Worm (Caenorhabditis elegans) whole organism, L2 larva: ENCODE results near the gene nspg-13.
A peak's percentile ranks its signal among the peaks of the same experiment; 100 is the strongest.

Source experiments
- C34F6.9 ChIP-seq: fragments of 150-350 bp; optimal IDR thresholded peaks from 2 replicates; lab custom pipeline; 2014; ENCODE audit warnings: missing biosample characterization, missing genetic modification characterization
- R02D3.7 ChIP-seq: fragments of 150-350 bp; optimal IDR thresholded peaks from 2 replicates; lab custom pipeline; 2014; ENCODE audit warnings: missing biosample characterization, missing genetic modification characterization
- Y55F3AM.14 ChIP-seq: fragments of 200-800 bp; sonication (Bioruptor generic); optimal IDR thresholded peaks from 2 replicates; lab custom pipeline; 2018; ENCODE audit warnings: mild to moderate bottlenecking, missing genetic modification characterization, missing compliant biosample characterization
- ZK546.5 ChIP-seq: sonication (generic microtip); optimal IDR thresholded peaks from 2 replicates; lab custom pipeline; 2017; ENCODE audit warnings: missing biosample characterization, missing genetic modification characterization
- alr-1 ChIP-seq: fragments of 150-350 bp; optimal IDR thresholded peaks from 2 replicates; lab custom pipeline; 2014; ENCODE audit warnings: missing biosample characterization, missing genetic modification characterization
- blmp-1 ChIP-seq: sonication (generic microtip); optimal IDR thresholded peaks from 2 replicates; lab custom pipeline; 2017; ENCODE audit warnings: missing genetic modification characterization, mild to moderate bottlenecking, missing compliant biosample characterization, antibody characterized with exemption, moderate library complexity; ENCODE audit not compliant: insufficient read depth
- ceh-16 ChIP-seq: fragments of 150-350 bp; optimal IDR thresholded peaks from 2 replicates; lab custom pipeline; 2014; ENCODE audit warnings: missing biosample characterization, missing genetic modification characterization
- ceh-82 ChIP-seq: fragments of 150-350 bp; optimal IDR thresholded peaks from 2 replicates; lab custom pipeline; 2014; ENCODE audit warnings: missing biosample characterization, missing genetic modification characterization
- crh-2 ChIP-seq: sonication (generic microtip); optimal IDR thresholded peaks from 2 replicates; lab custom pipeline; 2017; ENCODE audit warnings: missing biosample characterization, missing genetic modification characterization
- egl-27 ChIP-seq: sonication (generic microtip); optimal IDR thresholded peaks from 3 replicates; lab custom pipeline; 2017; ENCODE audit warnings: missing biosample characterization, missing genetic modification reagents, missing genetic modification characterization
- elt-1 ChIP-seq: fragments of 150-350 bp; optimal IDR thresholded peaks from 2 replicates; lab custom pipeline; 2014; ENCODE audit warnings: missing biosample characterization, missing genetic modification characterization
- elt-3 ChIP-seq: sonication (generic microtip); optimal IDR thresholded peaks from 2 replicates; lab custom pipeline; 2017; ENCODE audit warnings: missing biosample characterization, missing genetic modification characterization
- fos-1 ChIP-seq: fragments of 150-350 bp; optimal IDR thresholded peaks from 2 replicates; lab custom pipeline; 2014; ENCODE audit warnings: missing biosample characterization, missing genetic modification characterization
- gmeb-1 ChIP-seq: fragments of 150-350 bp; optimal IDR thresholded peaks from 2 replicates; lab custom pipeline; 2014; ENCODE audit warnings: missing biosample characterization, missing genetic modification characterization
- lin-11 ChIP-seq: fragments of 150-350 bp; sonication (generic microtip); optimal IDR thresholded peaks from 2 replicates; lab custom pipeline; 2014; ENCODE audit warnings: missing biosample characterization, missing genetic modification characterization, inconsistent platforms, mixed read lengths
- lin-13 ChIP-seq: fragments of 150-350 bp; optimal IDR thresholded peaks from 2 replicates; lab custom pipeline; 2014; ENCODE audit warnings: missing biosample characterization, missing genetic modification reagents, missing genetic modification characterization
- lin-39 ChIP-seq: fragments of 150-350 bp; optimal IDR thresholded peaks from 2 replicates; lab custom pipeline; 2014; ENCODE audit warnings: missing biosample characterization, missing genetic modification reagents, missing genetic modification characterization
- lsy-2 ChIP-seq, 2 experiments: fragments of 150-350 bp in 1 of 2; sonication (generic microtip) in 1 of 2; optimal IDR thresholded peaks; 2 replicates each; lab custom pipeline; 2014 to 2017; ENCODE audit warnings: missing biosample characterization in 2 of 2, missing genetic modification characterization in 2 of 2
- mab-5 ChIP-seq: fragments of 150-350 bp; optimal IDR thresholded peaks from 2 replicates; lab custom pipeline; 2014; ENCODE audit warnings: missing biosample characterization, missing genetic modification characterization
- mdl-1 ChIP-seq, 2 experiments: fragments of 150-350 bp in 1 of 2; sonication (generic microtip) in 1 of 2; optimal IDR thresholded peaks; 2 replicates each; lab custom pipeline; 2017; ENCODE audit warnings: missing biosample characterization in 2 of 2, missing genetic modification characterization in 2 of 2
- nhr-10 ChIP-seq: sonication (generic microtip); optimal IDR thresholded peaks from 2 replicates; lab custom pipeline; 2017; ENCODE audit warnings: missing biosample characterization, missing genetic modification characterization
- sem-4 ChIP-seq: fragments of 150-350 bp; optimal IDR thresholded peaks from 2 replicates; lab custom pipeline; 2014; ENCODE audit warnings: missing biosample characterization, missing genetic modification reagents, missing genetic modification characterization
- skn-1 ChIP-seq: sonication (generic microtip); optimal IDR thresholded peaks from 2 replicates; lab custom pipeline; 2017; ENCODE audit warnings: missing biosample characterization, missing genetic modification characterization
- sma-9 ChIP-seq, 2 experiments: fragments of 150-350 bp in 1 of 2; sonication (generic microtip) in 1 of 2; optimal IDR thresholded peaks; 2 replicates each; lab custom pipeline; 2014 to 2016; ENCODE audit warnings: missing genetic modification characterization in 2 of 2, mild to moderate bottlenecking in 1 of 2, missing biosample characterization in 1 of 2, missing compliant biosample characterization in 1 of 2, missing genetic modification reagents in 1 of 2, moderate library complexity in 1 of 2
- zag-1 ChIP-seq: fragments of 150-350 bp; optimal IDR thresholded peaks from 2 replicates; lab custom pipeline; 2014; ENCODE audit warnings: missing biosample characterization, missing genetic modification characterization
- ztf-11 ChIP-seq: sonication (generic microtip); optimal IDR thresholded peaks from 2 replicates; lab custom pipeline; 2017; ENCODE audit warnings: missing biosample characterization, missing genetic modification characterization
- ztf-4 ChIP-seq: fragments of 150-350 bp; optimal IDR thresholded peaks from 2 replicates; lab custom pipeline; 2014; ENCODE audit warnings: missing biosample characterization, missing genetic modification characterization

Gene nspg-13

DNA sequence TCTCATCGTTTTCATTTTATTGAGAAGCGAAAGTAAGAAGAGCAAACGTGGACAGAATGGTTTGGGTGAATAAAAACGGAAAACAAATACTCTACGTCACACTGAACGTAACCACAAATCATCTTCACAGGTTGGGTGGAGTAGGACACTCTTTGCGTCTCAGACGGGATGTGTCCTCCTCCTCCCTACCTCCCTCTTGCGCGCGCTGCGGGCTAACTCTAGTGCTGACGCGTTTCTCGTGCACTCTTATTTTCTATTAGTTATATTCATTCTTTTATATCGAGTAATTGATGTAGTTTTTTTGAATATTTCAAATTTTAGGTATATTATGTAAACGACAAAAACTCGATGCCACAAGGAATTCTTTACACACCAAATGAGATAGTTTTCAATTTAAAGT, 11.0 kb upstream of the nspg-13 start, which contains the start of gene Y34B4A.7 (continued):
- peak; percentile 11 for TF ChIP-seq lin-11 (tag; lab: Kevin White, UChicago)
- peak; percentile 48 to 75 for TF ChIP-seq lsy-2 (tag; optimal IDR thresholded peaks at IDR 0.05; lab: Kevin White, UChicago)
- peak; percentile 61 for TF ChIP-seq blmp-1 (tag; lab: Kevin White, UChicago)

DNA sequence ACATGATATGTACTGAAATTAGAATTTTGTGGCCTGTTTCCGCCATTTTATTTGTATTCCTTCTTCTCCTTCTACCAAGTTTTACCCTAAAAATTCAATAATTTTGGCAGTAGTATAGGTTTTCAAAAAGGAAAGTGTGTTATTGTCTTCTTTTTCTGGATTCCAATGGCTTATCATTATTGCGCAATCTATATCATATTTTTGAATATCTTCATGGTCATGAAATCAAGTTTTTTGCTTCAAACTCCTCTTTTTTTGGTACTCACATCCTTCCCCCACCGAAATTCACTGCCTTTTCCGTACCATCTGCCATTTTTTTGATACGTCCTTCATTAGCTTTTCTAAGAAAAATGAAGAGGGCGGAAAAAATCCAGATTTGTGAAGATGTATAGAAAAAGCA, 6.2 kb upstream of the nspg-13 start:
- TF ChIP-seq mab-5 = no peak
- TF ChIP-seq crh-2 (tag; lab: Kevin White, UChicago) = no peak
- TF ChIP-seq egl-27 (tag; lab: Kevin White, UChicago) = no peak
- TF ChIP-seq ztf-4 (tag; lab: Kevin White, UChicago) = no peak
- TF ChIP-seq gmeb-1 (tag; lab: Kevin White, UChicago) = no peak
- no peak for TF ChIP-seq elt-1 (tag; lab: Kevin White, UChicago)
- no peak for TF ChIP-seq sma-9 (GFP tag; optimal IDR thresholded peaks at IDR 0.05; lab: Kevin White, UChicago)
- TF ChIP-seq sma-9 (tag; optimal IDR thresholded peaks at IDR 0.05; lab: Kevin White, UChicago) = no peak
- TF ChIP-seq R02D3.7 = no peak
- no peak for TF ChIP-seq ZK546.5 (tag; lab: Kevin White, UChicago)
- TF ChIP-seq, all 48 proteins: peak for 0

DNA sequence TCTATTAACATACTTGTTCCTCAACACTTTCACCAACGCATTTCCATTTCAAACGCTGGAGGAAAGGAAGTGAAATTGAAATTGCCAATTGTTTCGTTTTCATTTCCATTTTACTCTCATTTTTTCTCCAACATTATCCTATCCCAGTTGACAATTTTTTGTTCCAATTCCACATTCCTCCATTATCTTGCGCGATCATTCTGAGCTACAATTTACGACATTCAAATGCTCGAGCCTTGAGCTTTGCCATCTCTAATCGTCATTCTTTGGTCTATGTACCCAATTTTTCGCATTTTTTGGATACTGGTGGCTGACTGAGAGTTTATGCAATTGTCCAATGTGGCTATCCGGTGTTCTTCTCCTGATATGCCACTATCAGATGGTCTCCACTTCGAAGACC, 5.4 kb upstream of the nspg-13 start, which contains the start of gene Y34B4A.10:
TSS of gene Y34B4A.10 (plus strand) at position 301 of the 400 bp plus-strand sequence.
- no peak for TF ChIP-seq lin-39 (tag; lab: Kevin White, UChicago)
- no peak for TF ChIP-seq lin-13 (GFP tag; lab: Kevin White, UChicago)
- no peak for TF ChIP-seq fos-1 (tag; lab: Kevin White, UChicago)
- TF ChIP-seq mdl-1 (tag; optimal IDR thresholded peaks at IDR 0.05; lab: Kevin White, UChicago) = no peak
- TF ChIP-seq, all 48 proteins: peak for 0

ce11 chrX:5252798-5253197, 2.2 kb upstream of the nspg-13 start, which contains the start of gene nspg-14:
Gene nspg-14 (plus strand): TSS chrX:5253047.
- TF ChIP-seq elt-3 (tag; lab: Kevin White, UChicago) (no peak), Y55F3AM.14 (GFP tag; lab: Kevin White, UChicago) (no peak), fos-1 (tag; lab: Kevin White, UChicago) (peak; percentile 67), nhr-10 (tag; lab: Kevin White, UChicago) (no peak), zag-1 (tag; lab: Kevin White, UChicago) (no peak), skn-1 (tag; lab: Kevin White, UChicago) (peak; percentile 28), blmp-1 (tag; lab: Kevin White, UChicago) (no peak), crh-2 (tag; lab: Kevin White, UChicago) (peak; percentile 56)

DNA sequence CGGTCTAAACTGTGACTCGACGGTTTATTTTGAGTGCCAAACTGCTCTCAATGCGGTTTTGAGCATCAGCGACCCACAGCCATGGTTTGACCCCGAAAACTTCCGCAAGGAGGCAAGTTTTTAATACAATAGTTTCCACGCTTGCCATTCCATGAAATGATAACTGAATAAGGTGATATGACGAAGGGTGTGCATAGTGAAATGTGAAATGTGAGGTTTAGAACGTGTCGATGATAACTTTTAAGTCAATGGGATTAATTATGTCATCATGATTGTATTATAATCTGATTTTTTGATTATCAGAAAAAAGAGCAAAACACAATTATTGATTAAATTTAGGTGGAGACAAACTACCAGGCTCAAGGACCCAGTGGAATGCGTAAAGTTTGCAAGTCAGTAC, 326 bp downstream of the nspg-13 start:
- TF ChIP-seq ceh-16 = no peak
- TF ChIP-seq fos-1 (tag; lab: Kevin White, UChicago) = peak; percentile 51
- TF ChIP-seq lin-13 (GFP tag; lab: Kevin White, UChicago) = no peak

DNA sequence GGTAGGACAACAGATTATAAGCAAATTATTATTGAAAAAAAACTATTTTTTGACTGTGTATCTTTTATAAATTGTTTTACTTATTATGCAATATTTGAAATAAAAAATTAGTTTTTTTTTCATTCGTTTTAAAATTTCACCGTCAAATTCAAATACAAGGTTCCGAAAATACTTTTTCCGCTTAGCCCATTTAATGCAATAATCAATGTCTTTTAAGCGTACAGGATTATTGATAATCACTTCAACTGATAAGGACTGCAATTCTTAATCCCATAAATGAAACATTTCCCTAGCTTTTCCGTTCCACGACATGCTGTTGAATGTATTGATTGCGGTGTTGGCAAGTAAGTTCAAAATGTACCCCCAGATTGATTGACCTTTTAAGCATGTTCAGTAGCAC, 2.0 kb downstream of the nspg-13 start, which contains the start of gene nspg-12:
TSS of gene nspg-12 (plus strand) at position 301 of the 400 bp plus-strand sequence.
- TF ChIP-seq sem-4 (tag; lab: Kevin White, UChicago) (no peak), mab-5 (no peak), alr-1 (tag; lab: Kevin White, UChicago) (no peak), C34F6.9 (no peak), ceh-82 (tag; lab: Kevin White, UChicago) (no peak), ZK546.5 (tag; lab: Kevin White, UChicago) (no peak), fos-1 (tag; lab: Kevin White, UChicago) (no peak), lin-39 (tag; lab: Kevin White, UChicago) (no peak), R02D3.7 (no peak), lsy-2 (tag; optimal IDR thresholded peaks at IDR 0.05; lab: Kevin White, UChicago) (no peak)

ce11 chrX:5260389-5260788, 5.4 kb downstream of the nspg-13 start:
- TF ChIP-seq alr-1 (tag; lab: Kevin White, UChicago) = no peak
- no peak for TF ChIP-seq mab-5
- no peak for TF ChIP-seq nhr-10 (tag; lab: Kevin White, UChicago)
- TF ChIP-seq C34F6.9 = no peak
- no peak for TF ChIP-seq R02D3.7
- TF ChIP-seq ztf-11 = no peak
- TF ChIP-seq sma-9 (GFP tag; optimal IDR thresholded peaks at IDR 0.05; lab: Kevin White, UChicago) = no peak
- no peak for TF ChIP-seq sma-9 (tag; optimal IDR thresholded peaks at IDR 0.05; lab: Kevin White, UChicago)
- TF ChIP-seq fos-1 (tag; lab: Kevin White, UChicago) = no peak
- no peak for TF ChIP-seq sem-4 (tag; lab: Kevin White, UChicago)
- no peak for TF ChIP-seq ceh-16
- no peak for TF ChIP-seq gmeb-1 (tag; lab: Kevin White, UChicago)
- TF ChIP-seq skn-1 (tag; lab: Kevin White, UChicago) = no peak
- TF ChIP-seq, all 48 proteins: peak for 0
